Fruit fly (Drosophila melanogaster): ENCODE results near the gene NSD.

Gene NSD

dm6 chr3R:27916355-27917019 is 21.2 kb downstream of the NSD start, which contains the start of the genes CG5003 and mRpS22 (continued):
- TF ChIP-seq YL-1 (GFP tag; optimal IDR thresholded peaks at IDR 0.05) (peak; percentile 39), Ada2b (GFP tag; IDR thresholded peaks at IDR 0.05) (peak; percentile 12; the same call in 1 of the 2 replicates), CG8089 (GFP tag; optimal IDR thresholded peaks at IDR 0.05) (no peak), Dip2 (GFP tag; IDR thresholded peaks at IDR 0.05) (no peak), lmd (GFP tag; IDR thresholded peaks at IDR 0.05) (peak; percentile 24; the same call in 1 of the 2 replicates), Dad (GFP tag; optimal IDR thresholded peaks at IDR 0.05) (no peak), odd (GFP tag; optimal IDR thresholded peaks at IDR 0.05) (no peak), Spps (tag; optimal IDR thresholded peaks at IDR 0.05) (peak; percentile 3), CG10431 (GFP tag; optimal IDR thresholded peaks at IDR 0.05) (peak; percentile 16), CG2875 (GFP tag; optimal IDR thresholded peaks at IDR 0.05) (peak; percentile 14), zen2 (GFP tag; IDR thresholded peaks at IDR 0.05; ENCODE audit: partially characterized antibody) (no peak), insv (GFP tag; optimal IDR thresholded peaks at IDR 0.05) (peak in 1 of 2 experiments; percentile 22), pho (GFP tag; optimal IDR thresholded peaks at IDR 0.05) (peak; percentile 16), dati (GFP tag; IDR thresholded peaks at IDR 0.05) (no peak), CG12155 (GFP tag; optimal IDR thresholded peaks at IDR 0.05) (peak; percentile 61), wdn (GFP tag; IDR thresholded peaks at IDR 0.05) (0 out of 2 replicates have a peak, but pooled peaks have one; percentile 6), vnd (GFP tag; IDR thresholded peaks at IDR 0.05; ENCODE audit: partially characterized antibody) (0 out of 3 replicates have a peak, but pooled peaks have one; percentile 28), bab2 (GFP tag; optimal IDR thresholded peaks at IDR 0.05) (peak; percentile 1), CG42726 (GFP tag; IDR thresholded peaks at IDR 0.05; ENCODE audit: partially characterized antibody) (no peak), ranshi (GFP tag; IDR thresholded peaks at IDR 0.05) (0 out of 2 replicates have a peak, but pooled peaks have one; percentile 11), Six4 (GFP tag; optimal IDR thresholded peaks at IDR 0.05) (no peak), lov (optimal IDR thresholded peaks at IDR 0.05) (no peak), lov (GFP tag; IDR thresholded peaks at IDR 0.05) (no peak), CG32532 (GFP tag; IDR thresholded peaks at IDR 0.05) (peak; percentile 52), so (GFP tag; IDR thresholded peaks at IDR 0.05) (no peak), abd-A (tag; optimal IDR thresholded peaks at IDR 0.05) (no peak), gcm (GFP tag; optimal IDR thresholded peaks at IDR 0.05) (no peak), Hand (GFP tag; optimal IDR thresholded peaks at IDR 0.05) (no peak), cas (GFP tag; IDR thresholded peaks at IDR 0.05) (0 out of 2 replicates have a peak, but pooled peaks have one; percentile 8), Awh (GFP tag; IDR thresholded peaks at IDR 0.05) (no peak), klu (GFP tag; IDR thresholded peaks at IDR 0.05) (peak; percentile 21; the same call in 1 of the 2 replicates), toy (GFP tag; IDR thresholded peaks at IDR 0.05) (no peak), btn (GFP tag; optimal IDR thresholded peaks at IDR 0.05) (no peak), Ets65A (GFP tag) (peak; percentile 87), scrt (GFP tag; optimal IDR thresholded peaks at IDR 0.05) (no peak), CG11560 (tag; IDR thresholded peaks at IDR 0.05) (no peak), CG11398 (GFP tag; optimal IDR thresholded peaks at IDR 0.05) (no peak), HLHmδ (GFP tag; optimal IDR thresholded peaks at IDR 0.05) (no peak), CG12942 (GFP tag; optimal IDR thresholded peaks at IDR 0.05) (peak; percentile 51), crc (GFP tag; optimal IDR thresholded peaks at IDR 0.05) (no peak), CG5245 (GFP tag; optimal IDR thresholded peaks at IDR 0.05) (peak; percentile 21), CG7987 (GFP tag; optimal IDR thresholded peaks at IDR 0.05) (no peak), corto (GFP tag; optimal IDR thresholded peaks at IDR 0.05) (no peak), sna (GFP tag; IDR thresholded peaks at IDR 0.05; ENCODE audit: partially characterized antibody) (no peak), CG3726 (GFP tag; IDR thresholded peaks at IDR 0.05) (no peak), pan (optimal IDR thresholded peaks at IDR 0.05) (no peak), pan (GFP tag; optimal IDR thresholded peaks at IDR 0.05 in 1 of 2, IDR thresholded peaks at IDR 0.05 in 1 of 2) (peak in 1 of 2 experiments; percentile 59), pfk (GFP tag; optimal IDR thresholded peaks at IDR 0.05) (no peak), kah (GFP tag; optimal IDR thresholded peaks at IDR 0.05) (no peak), C15 (GFP tag; IDR thresholded peaks at IDR 0.05) (no peak), CG4282 (GFP tag; optimal IDR thresholded peaks at IDR 0.05) (no peak)
